Fruit fly (Drosophila melanogaster) whole organism, prepupa: ENCODE data around the gene Es2.

Source experiments
- Blimp-1 ChIP-seq: fragments of 200-800 bp; sonication (Bioruptor generic); optimal IDR thresholded peaks from 3 replicates; lab custom pipeline; 2017; ENCODE audit warnings: missing biosample characterization, missing genetic modification characterization, mild to moderate bottlenecking, moderate library complexity, missing genetic modification reagents
- CG10631 ChIP-seq: fragments of 200-800 bp; sonication (Bioruptor generic); optimal IDR thresholded peaks from 2 replicates; lab custom pipeline; 2016; ENCODE audit warnings: missing biosample characterization, missing genetic modification characterization
- CG10669 ChIP-seq: fragments of 200-800 bp; sonication (Bioruptor generic); optimal IDR thresholded peaks from 3 replicates; lab custom pipeline; 2018; ENCODE audit warnings: missing biosample characterization, mild to moderate bottlenecking, missing genetic modification characterization, moderate library complexity
- CG11762 ChIP-seq: fragments of 200-800 bp; sonication (Bioruptor generic); optimal IDR thresholded peaks from 3 replicates; lab custom pipeline; 2016; ENCODE audit warnings: missing biosample characterization, missing genetic modification characterization; ENCODE audit not compliant: insufficient read depth
- CG15336 ChIP-seq: fragments of 200-800 bp; sonication (Bioruptor generic); IDR thresholded peaks from 2 replicates; pipeline ENCODE4 v1.3.6; 2022; ENCODE audit warnings: missing biosample characterization, missing genetic modification characterization
- CG1621 ChIP-seq: fragments of 200-800 bp; sonication (Bioruptor generic); optimal IDR thresholded peaks from 3 replicates; lab custom pipeline; 2018; ENCODE audit warnings: missing biosample characterization, mild to moderate bottlenecking, missing genetic modification characterization
- CG16779 ChIP-seq: fragments of 200-800 bp; sonication (Bioruptor generic); optimal IDR thresholded peaks from 3 replicates; lab custom pipeline; 2017; ENCODE audit warnings: missing biosample characterization, mild to moderate bottlenecking, missing genetic modification characterization
- CG3032 ChIP-seq: fragments of 200-800 bp; optimal IDR thresholded peaks from 2 replicates; lab custom pipeline; 2019; ENCODE audit warnings: missing biosample characterization, mild to moderate bottlenecking, missing genetic modification characterization, moderate library complexity
- CG32006 ChIP-seq: fragments of 200-800 bp; sonication (Bioruptor generic); optimal IDR thresholded peaks from 3 replicates; lab custom pipeline; 2017; ENCODE audit warnings: missing biosample characterization, mild to moderate bottlenecking, missing genetic modification characterization
- CG3919 ChIP-seq: fragments of 200-800 bp; sonication (Bioruptor generic); optimal IDR thresholded peaks from 3 replicates; lab custom pipeline; 2016; ENCODE audit warnings: missing biosample characterization, missing genetic modification characterization
- CG6163 ChIP-seq: fragments of 200-800 bp; sonication (Bioruptor generic); IDR thresholded peaks from 3 replicates; pipeline ENCODE4 v1.3.6; 2022; ENCODE audit warnings: missing biosample characterization, missing genetic modification characterization
- CG6276 ChIP-seq: fragments of 200-800 bp; sonication (Bioruptor generic); optimal IDR thresholded peaks from 2 replicates; lab custom pipeline; 2017; ENCODE audit warnings: missing biosample characterization, mild to moderate bottlenecking, missing genetic modification characterization
- CG6808 ChIP-seq: fragments of 200-800 bp; sonication (Bioruptor generic); optimal IDR thresholded peaks from 3 replicates; lab custom pipeline; 2017; ENCODE audit warnings: missing biosample characterization, missing genetic modification characterization, mild to moderate bottlenecking, moderate library complexity, missing genetic modification reagents
- CG6854 ChIP-seq: fragments of 200-800 bp; sonication (Bioruptor generic); optimal IDR thresholded peaks from 2 replicates; lab custom pipeline; 2017; ENCODE audit warnings: missing biosample characterization, mild to moderate bottlenecking, missing genetic modification characterization
- CG8119 ChIP-seq: fragments of 200-800 bp; sonication (Bioruptor generic); IDR thresholded peaks from 3 replicates; pipeline ENCODE4 v1.3.6; 2022; ENCODE audit warnings: missing biosample characterization, missing genetic modification characterization
- CG9139 ChIP-seq: fragments of 200-800 bp; sonication (Bioruptor generic); optimal IDR thresholded peaks from 3 replicates; lab custom pipeline; 2017; ENCODE audit warnings: missing biosample characterization, mild to moderate bottlenecking, missing genetic modification characterization
- Eip78C ChIP-seq: fragments of 200-800 bp; sonication (Bioruptor generic); peaks from one replicate; lab custom pipeline; 2016; ENCODE audit warnings: missing biosample characterization, missing genetic modification characterization
- Eip93F ChIP-seq: fragments of 200-800 bp; sonication (Bioruptor generic); optimal IDR thresholded peaks from 2 replicates; lab custom pipeline; 2016; ENCODE audit warnings: missing biosample characterization, mild to moderate bottlenecking, missing genetic modification characterization
- Ets96B ChIP-seq: fragments of 200-800 bp; optimal IDR thresholded peaks from 2 replicates; lab custom pipeline; 2019; ENCODE audit warnings: missing biosample characterization, mild to moderate bottlenecking, missing genetic modification characterization, moderate library complexity
- Hr38 ChIP-seq: sonication (Bioruptor generic); optimal IDR thresholded peaks from 2 replicates; lab custom pipeline; 2016; ENCODE audit warnings: missing biosample characterization, missing genetic modification characterization
- Lpt ChIP-seq: fragments of 200-800 bp; sonication (Bioruptor generic); optimal IDR thresholded peaks from 3 replicates; lab custom pipeline; 2016; ENCODE audit warnings: missing biosample characterization, missing genetic modification characterization
- Met ChIP-seq: fragments of 200-800 bp; sonication (Bioruptor generic); optimal IDR thresholded peaks from 3 replicates; lab custom pipeline; 2016; ENCODE audit warnings: missing biosample characterization, missing genetic modification characterization
- OdsH ChIP-seq: fragments of 200-800 bp; sonication (Bioruptor generic); optimal IDR thresholded peaks from 3 replicates; lab custom pipeline; 2016; ENCODE audit warnings: missing biosample characterization, missing genetic modification characterization
- Smox ChIP-seq: fragments of 200-800 bp; sonication (Bioruptor generic); optimal IDR thresholded peaks from 3 replicates; lab custom pipeline; 2016; ENCODE audit warnings: missing biosample characterization, missing genetic modification characterization
- Sox102F ChIP-seq: fragments of 200-800 bp; sonication (Bioruptor generic); optimal IDR thresholded peaks from 2 replicates; lab custom pipeline; 2016; ENCODE audit warnings: missing biosample characterization, mild to moderate bottlenecking, missing genetic modification characterization
- Sox14 ChIP-seq: fragments of 200-800 bp; sonication (Bioruptor generic); optimal IDR thresholded peaks from 3 replicates; lab custom pipeline; 2016; ENCODE audit warnings: missing biosample characterization, missing genetic modification characterization
- Sox15 ChIP-seq: fragments of 200-800 bp; sonication (Bioruptor generic); optimal IDR thresholded peaks from 3 replicates; lab custom pipeline; 2016; ENCODE audit warnings: missing biosample characterization, missing genetic modification characterization
- dac ChIP-seq: fragments of 200-800 bp; sonication (Bioruptor generic); optimal IDR thresholded peaks from 2 replicates; lab custom pipeline; 2017; ENCODE audit warnings: missing biosample characterization, mild to moderate bottlenecking, missing genetic modification characterization
- dsx ChIP-seq: fragments of 200-800 bp; optimal IDR thresholded peaks from 3 replicates; lab custom pipeline; 2019; ENCODE audit warnings: missing biosample characterization, mild to moderate bottlenecking, missing genetic modification characterization, moderate library complexity; ENCODE audit not compliant: poor library complexity, severe bottlenecking
- eg ChIP-seq: fragments of 200-800 bp; sonication (Bioruptor generic); IDR thresholded peaks from 3 replicates; pipeline ENCODE4 v1.3.6; 2022; ENCODE audit warnings: missing biosample characterization, missing genetic modification characterization
- fd59A ChIP-seq: fragments of 200-800 bp; sonication (Bioruptor generic); optimal IDR thresholded peaks from 2 replicates; lab custom pipeline; 2017; ENCODE audit warnings: missing biosample characterization, mild to moderate bottlenecking, missing genetic modification characterization, missing genetic modification reagents
- fkh ChIP-seq: fragments of 200-800 bp; sonication (Bioruptor generic); optimal IDR thresholded peaks from 3 replicates; lab custom pipeline; 2017; ENCODE audit warnings: missing biosample characterization, mild to moderate bottlenecking, missing genetic modification characterization, moderate library complexity
- spab ChIP-seq: fragments of 200-800 bp; sonication (Bioruptor generic); optimal IDR thresholded peaks from 2 replicates; lab custom pipeline; 2017; ENCODE audit warnings: missing biosample characterization, mild to moderate bottlenecking, missing genetic modification characterization, missing genetic modification reagents
- ss ChIP-seq, 2 experiments: fragments of 200-800 bp; sonication (Bioruptor generic); optimal IDR thresholded peaks; 2 replicates in 1 of 2; 3 replicates in 1 of 2; lab custom pipeline; 2017 to 2018; ENCODE audit warnings: mild to moderate bottlenecking in 2 of 2, missing biosample characterization in 2 of 2, missing genetic modification characterization in 2 of 2, moderate library complexity in 1 of 2
- svp ChIP-seq: fragments of 200-800 bp; sonication (Bioruptor generic); peaks from one replicate; lab custom pipeline; 2016; ENCODE audit warnings: missing biosample characterization, missing genetic modification characterization

Gene Es2

DNA sequence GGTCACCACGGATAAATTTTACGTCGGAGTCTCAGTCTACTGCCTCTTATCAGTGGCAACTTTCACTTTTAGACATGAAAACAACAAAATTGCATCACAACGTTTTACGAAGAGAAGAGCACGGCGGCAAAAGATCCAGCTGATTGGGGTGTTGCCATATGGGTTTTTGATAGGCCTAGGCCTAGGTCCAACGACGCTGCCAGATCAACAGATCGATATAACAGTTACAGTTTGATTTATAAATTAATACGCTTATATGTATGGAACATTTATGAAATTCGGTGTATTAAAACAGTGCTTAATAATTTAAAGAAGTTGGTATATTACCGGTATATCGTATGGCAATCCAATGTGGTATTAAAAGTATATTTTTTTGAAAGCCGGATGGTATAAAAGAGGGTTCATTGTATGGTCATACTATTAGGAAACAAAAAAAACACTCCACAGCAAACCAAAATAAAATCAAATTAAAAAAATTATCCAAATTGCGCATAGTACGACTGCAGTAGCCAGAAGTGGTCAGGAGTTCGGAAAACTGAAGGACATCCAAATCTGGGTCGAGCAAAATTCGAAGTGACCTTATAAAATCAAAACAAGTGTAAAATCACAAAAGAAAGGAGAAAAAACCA is 24.5 kb upstream of the Es2 start, which contains the start of gene CG1440 (continued):
- TF ChIP-seq CG10669 (no peak), CG3032 (peak; percentile 29), Eip93F (GFP tag; lab: Kevin White, UChicago) (no peak), fd59A (GFP tag; lab: Kevin White, UChicago) (no peak)
- TF ChIP-seq, all 60 proteins: peak for 14

DNA sequence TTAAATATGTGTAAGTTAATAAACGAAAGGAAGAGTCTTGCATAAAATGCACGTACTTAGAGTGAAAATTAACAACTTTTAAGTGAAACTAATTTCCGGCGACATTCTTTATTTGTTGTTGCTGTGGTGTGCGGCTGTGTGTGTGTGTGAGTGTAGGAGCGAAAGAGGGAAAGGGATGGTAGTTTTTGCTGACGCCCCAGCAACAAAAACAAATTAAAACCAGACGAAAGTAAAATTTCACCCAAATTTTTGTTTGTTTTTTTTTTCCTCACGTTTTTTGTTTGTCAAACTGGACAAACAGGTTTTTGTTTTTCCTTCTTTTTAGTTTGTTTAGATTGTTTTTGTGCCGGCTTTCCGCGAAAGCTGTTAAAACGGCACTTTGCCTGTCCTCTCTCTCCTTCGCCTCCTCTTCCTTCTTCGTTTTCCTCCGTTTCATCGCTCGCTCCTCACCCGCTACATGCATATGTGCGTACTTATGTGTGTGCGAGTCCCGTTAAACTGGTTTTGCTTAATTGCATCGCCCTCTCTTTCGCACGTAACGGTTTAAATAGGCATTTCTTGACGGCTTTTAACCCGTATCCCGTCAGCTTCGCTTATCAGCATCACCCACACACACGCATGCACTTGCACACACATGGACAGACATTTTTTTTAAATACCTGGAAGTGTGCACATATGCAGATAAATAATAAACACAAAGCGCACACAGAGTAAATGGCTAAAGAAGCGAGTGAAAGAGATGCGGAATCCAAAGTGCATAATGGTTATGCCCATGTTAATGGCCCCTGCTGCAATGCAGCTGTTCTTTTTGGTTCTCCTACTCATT is 23.8 kb upstream of the Es2 start, which contains the start of gene Miga:
Miga (minus strand) TSS at position 536 of the 826 bp plus-strand sequence.
- TF ChIP-seq svp (peak; percentile 75), Smox (no peak), Eip78C (GFP tag; lab: Kevin White, UChicago) (peak; percentile 84), OdsH (GFP tag; lab: Kevin White, UChicago) (no peak), CG6854 (peak; percentile 54), Blimp-1 (peak; percentile 90), Sox14 (GFP tag; lab: Kevin White, UChicago) (no peak), spab (peak; percentile 9), CG10631 (GFP tag; lab: Kevin White, UChicago) (no peak), ss (GFP tag; optimal IDR thresholded peaks at IDR 0.05; lab: Kevin White, UChicago) (peak; percentile 67 to 77), CG16779 (tag; lab: Kevin White, UChicago) (peak; percentile 27), CG6276 (GFP tag; lab: Kevin White, UChicago) (peak; percentile 47), Lpt (peak; percentile 63), Sox15 (GFP tag; lab: Kevin White, UChicago) (no peak), dac (GFP tag; lab: Kevin White, UChicago) (no peak), CG6808 (GFP tag; lab: Kevin White, UChicago) (peak; percentile 18), CG32006 (GFP tag; lab: Kevin White, UChicago) (peak; percentile 22), CG3032 (peak; percentile 8), CG11762 (GFP tag; lab: Kevin White, UChicago) (peak; percentile 11), CG9139 (peak; percentile 35), CG8119 (GFP tag; lab: Robert Waterston, UW) (no peak; the same call in 2 of the 3 replicates), eg (GFP tag; lab: Robert Waterston, UW) (peak; percentile 21; the same call in 1 of the 3 replicates), CG3919 (GFP tag; lab: Kevin White, UChicago) (no peak), fkh (GFP tag; lab: Kevin White, UChicago) (peak; percentile 33), CG1621 (tag; lab: Kevin White, UChicago) (peak; percentile 44), dsx (peak; percentile 56), CG6163 (0 out of 3 replicates have a peak, but pooled peaks have one; percentile 26), CG15336 (GFP tag; lab: Robert Waterston, UW) (peak; percentile 33; the same call in 1 of the 2 replicates), Sox102F (GFP tag; lab: Kevin White, UChicago) (peak; percentile 8), Met (GFP tag; lab: Kevin White, UChicago) (no peak), Eip93F (GFP tag; lab: Kevin White, UChicago) (no peak), Ets96B (tag; lab: Kevin White, UChicago) (peak; percentile 12)

DNA sequence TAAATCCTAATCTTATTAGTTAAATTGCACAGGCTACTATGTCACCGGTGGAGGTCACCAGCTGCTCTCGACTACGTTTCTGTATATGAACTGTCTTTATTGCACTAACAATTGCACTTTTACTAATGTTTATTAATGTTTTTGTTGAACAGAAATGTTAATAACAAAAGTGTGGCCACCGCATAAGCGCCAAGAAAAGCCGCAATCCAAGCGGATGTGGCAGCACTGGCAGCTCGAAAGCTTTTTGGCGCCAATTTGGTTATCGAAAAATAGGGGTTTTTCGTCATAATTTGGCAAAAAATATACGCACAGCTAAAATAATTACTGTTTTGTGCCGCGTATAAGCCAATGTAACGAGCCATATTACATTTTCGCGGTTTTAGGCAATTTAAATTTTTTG is 19.1 kb upstream of the Es2 start, which contains the start of gene CG12123:
CG12123 (minus strand) TSS at position 188 of the 400 bp plus-strand sequence.
- TF ChIP-seq Lpt: no peak
- no peak for TF ChIP-seq Hr38 (GFP tag; lab: Kevin White, UChicago)
